Worm (Caenorhabditis elegans) whole organism, L3 larva: ENCODE data around the gene E04F6.8.

ENCODE experiments used
- aly-2 ChIP-seq: fragments of 150-350 bp; optimal IDR thresholded peaks from 2 replicates; lab custom pipeline; 2014; ENCODE audit warnings: missing biosample characterization, missing genetic modification characterization
- ceh-9 ChIP-seq: sonication (generic microtip); optimal IDR thresholded peaks from 2 replicates; lab custom pipeline; 2018; ENCODE audit warnings: missing biosample characterization, missing genetic modification characterization
- daf-12 ChIP-seq: fragments of 150-350 bp; optimal IDR thresholded peaks from 2 replicates; lab custom pipeline; 2014; ENCODE audit warnings: missing biosample characterization, missing genetic modification reagents, missing genetic modification characterization
- elt-3 ChIP-seq, 3 experiments: fragments of 150-350 bp in 1 of 3; sonication (generic microtip) in 2 of 3; optimal IDR thresholded peaks; 2 replicates in 2 of 3; 4 replicates in 1 of 3; lab custom pipeline; 2014 to 2017; ENCODE audit warnings: missing biosample characterization in 3 of 3, missing genetic modification characterization in 3 of 3
- fkh-10 ChIP-seq: sonication (generic microtip); optimal IDR thresholded peaks from 2 replicates; lab custom pipeline; 2017; ENCODE audit warnings: missing biosample characterization, missing genetic modification reagents, missing genetic modification characterization
- lin-39 ChIP-seq: fragments of 150-350 bp; optimal IDR thresholded peaks from 2 replicates; lab custom pipeline; 2018; ENCODE audit warnings: missing biosample characterization, missing genetic modification reagents, missing genetic modification characterization
- nfya-1 ChIP-seq: sonication (generic microtip); optimal IDR thresholded peaks from 2 replicates; lab custom pipeline; 2017; ENCODE audit warnings: missing genetic modification characterization, mild to moderate bottlenecking, missing compliant biosample characterization, antibody characterized with exemption, moderate library complexity; ENCODE audit not compliant: insufficient read depth
- nhr-12 ChIP-seq: fragments of 150-350 bp; optimal IDR thresholded peaks from 2 replicates; lab custom pipeline; 2014; ENCODE audit warnings: missing biosample characterization, missing genetic modification characterization
- nhr-237 ChIP-seq: fragments of 150-350 bp; optimal IDR thresholded peaks from 2 replicates; lab custom pipeline; 2014; ENCODE audit warnings: missing biosample characterization, missing genetic modification characterization
- pha-4 ChIP-seq: fragments of 150-350 bp; optimal IDR thresholded peaks from 2 replicates; lab custom pipeline; 2014; ENCODE audit warnings: missing biosample characterization, missing genetic modification reagents, missing genetic modification characterization
- unc-39 ChIP-seq: sonication (generic microtip); optimal IDR thresholded peaks from 4 replicates; lab custom pipeline; 2017; ENCODE audit warnings: missing biosample characterization, missing genetic modification characterization
- zag-1 ChIP-seq: fragments of 150-350 bp; optimal IDR thresholded peaks from 2 replicates; lab custom pipeline; 2014; ENCODE audit warnings: missing biosample characterization, missing genetic modification characterization
- ztf-11 ChIP-seq: fragments of 150-350 bp; optimal IDR thresholded peaks from 2 replicates; lab custom pipeline; 2014; ENCODE audit warnings: missing biosample characterization, missing genetic modification characterization

DNA sequence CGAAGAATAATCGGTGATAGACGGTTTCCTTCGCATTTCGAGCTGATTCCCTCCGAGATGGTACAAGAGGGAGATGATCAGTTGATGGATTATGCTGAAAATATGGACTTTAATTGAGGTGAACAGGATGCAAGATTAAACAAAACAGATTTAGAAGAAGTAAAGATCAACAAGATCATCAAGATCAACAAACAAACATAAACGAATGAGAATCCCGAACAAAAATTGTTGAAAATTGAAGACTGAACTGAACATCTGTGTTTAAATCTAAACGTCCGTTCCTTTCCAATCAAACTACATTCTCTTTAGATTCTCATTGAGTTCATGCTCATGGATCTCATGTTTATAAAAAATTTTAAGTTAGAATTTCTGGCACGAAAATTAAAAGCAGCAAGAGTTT lies 36.3 kb downstream of the E04F6.8 start, which contains the start of gene glc-4:
- TF ChIP-seq ztf-11 (tag; lab: Kevin White, UChicago) (no peak), lin-39 (tag; lab: Kevin White, UChicago) (no peak), pha-4 (tag; lab: Kevin White, UChicago) (no peak), zag-1 (tag; lab: Kevin White, UChicago) (no peak), nhr-12 (tag; lab: Kevin White, UChicago) (no peak), daf-12 (tag; lab: Kevin White, UChicago) (no peak), nfya-1 (tag; lab: Kevin White, UChicago) (no peak), elt-3 (tag; optimal IDR thresholded peaks at IDR 0.05; lab: Kevin White, UChicago) (no peak), fkh-10 (GFP tag; lab: Kevin White, UChicago) (no peak), nhr-237 (tag; lab: Kevin White, UChicago) (no peak), ceh-9 (tag; lab: Kevin White, UChicago) (no peak), unc-39 (tag; lab: Kevin White, UChicago) (no peak), aly-2 (tag; lab: Kevin White, UChicago) (no peak)
